Worm (Caenorhabditis elegans): Measurements from ENCODE around the gene T26E4.7.

DNA sequence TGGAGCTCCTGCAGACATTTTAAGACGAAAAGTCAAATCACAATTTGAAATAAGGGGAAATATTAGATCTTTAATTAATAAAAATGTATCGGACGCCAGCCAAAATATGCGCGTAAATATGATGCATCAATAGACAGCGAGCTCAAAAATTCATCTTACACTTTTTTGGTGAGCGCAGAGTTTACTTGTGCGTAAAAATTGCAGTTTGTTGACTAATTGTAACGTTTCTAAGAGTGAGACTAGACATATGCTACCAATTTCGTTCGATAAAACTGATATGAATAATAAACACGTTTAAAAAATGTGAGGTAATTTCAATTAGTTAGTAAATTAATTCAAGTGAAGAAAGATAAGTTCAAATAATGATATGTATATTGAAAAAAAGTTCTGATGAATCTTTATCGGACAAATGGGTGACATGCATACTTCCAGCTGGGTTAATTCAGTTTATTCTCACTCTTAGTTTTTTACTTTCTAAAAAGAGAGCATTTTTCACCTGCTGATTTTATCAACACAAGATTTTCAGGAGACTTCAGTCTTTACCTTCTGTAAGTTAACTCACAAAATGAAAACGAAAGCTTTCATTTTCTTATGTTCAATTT lies 14.1 kb upstream of the T26E4.7 start, which contains the start of the genes nhr-285 and irld-52:
- TF ChIP-seq ref-1 (GFP tag; conservative IDR thresholded peaks at IDR 0.05) (no peak), flt-1 (GFP tag; IDR thresholded peaks at IDR 0.05) (no peak)
